Fruit fly (Drosophila melanogaster) whole organism, adult: ENCODE measurements around the gene Pgm1.

ENCODE experiments used
- CG11617 ChIP-seq: fragments of 200-800 bp; sonication (Bioruptor generic); optimal IDR thresholded peaks from 2 replicates; lab custom pipeline; 2017; ENCODE audit warnings: mild to moderate bottlenecking, missing biosample characterization, missing genetic modification reagents, missing genetic modification characterization
- CG1620 ChIP-seq: fragments of 200-800 bp; sonication (Bioruptor generic); optimal IDR thresholded peaks from 2 replicates; lab custom pipeline; 2016; ENCODE audit warnings: missing biosample characterization, missing genetic modification characterization
- CG5204 ChIP-seq: fragments of 200-800 bp; sonication (Bioruptor generic); optimal IDR thresholded peaks from 2 replicates; lab custom pipeline; 2016; ENCODE audit warnings: missing biosample characterization, missing genetic modification characterization
- Hr96 ChIP-seq: fragments of 200-800 bp; sonication (Bioruptor generic); optimal IDR thresholded peaks from 2 replicates; lab custom pipeline; 2016; ENCODE audit warnings: missing biosample characterization, missing genetic modification characterization
- cic ChIP-seq: fragments of 200-800 bp; sonication (Bioruptor generic); optimal IDR thresholded peaks from 2 replicates; lab custom pipeline; 2017; ENCODE audit warnings: missing biosample characterization, mild to moderate bottlenecking, missing genetic modification characterization, moderate library complexity
- kay ChIP-seq: fragments of 200-800 bp; sonication (Bioruptor generic); peaks from one replicate; lab custom pipeline; 2016; ENCODE audit warnings: missing biosample characterization, missing genetic modification characterization, borderline replicate concordance
- pad ChIP-seq: fragments of 200-800 bp; sonication (Bioruptor generic); optimal IDR thresholded peaks from 3 replicates; lab custom pipeline; 2017; ENCODE audit warnings: missing biosample characterization, missing genetic modification characterization, mild to moderate bottlenecking, moderate library complexity, missing genetic modification reagents
- tj ChIP-seq: fragments of 200-800 bp; sonication (Bioruptor generic); optimal IDR thresholded peaks from 3 replicates; lab custom pipeline; 2017; ENCODE audit warnings: missing biosample characterization, mild to moderate bottlenecking, missing genetic modification characterization, moderate library complexity
- toe ChIP-seq: fragments of 200-800 bp; sonication (Bioruptor generic); optimal IDR thresholded peaks from 2 replicates; lab custom pipeline; 2016; ENCODE audit warnings: missing biosample characterization, missing genetic modification characterization

DNA sequence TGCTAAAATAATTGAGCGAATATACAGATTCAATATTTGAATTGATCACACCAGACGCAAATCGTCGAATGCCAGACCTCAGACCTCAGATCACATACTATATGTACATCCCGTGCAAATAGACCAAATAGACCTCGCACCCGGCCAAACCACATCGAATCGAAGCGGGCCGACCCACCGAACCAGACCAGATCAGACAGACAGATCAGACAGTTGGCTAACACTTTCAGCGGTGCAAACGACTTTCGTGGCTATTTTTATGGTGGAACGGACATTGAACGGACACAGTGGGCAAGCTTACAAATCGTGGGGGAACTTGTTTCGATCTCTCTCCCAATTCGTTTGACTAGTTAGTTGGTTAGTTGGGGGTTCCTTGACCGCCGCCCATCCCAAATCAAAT, 23.4 kb upstream of the Pgm1 start:
- TF ChIP-seq tj (GFP tag; lab: Kevin White, UChicago), result no peak
- no peak for TF ChIP-seq kay
- no peak for TF ChIP-seq CG11617
- no peak for TF ChIP-seq cic (GFP tag; lab: Kevin White, UChicago)
- TF ChIP-seq CG1620 (GFP tag; lab: Kevin White, UChicago), result no peak
- no peak for TF ChIP-seq Hr96 (GFP tag; lab: Kevin White, UChicago)
- no peak for TF ChIP-seq toe (GFP tag; lab: Kevin White, UChicago)
- no peak for TF ChIP-seq pad (GFP tag; lab: Kevin White, UChicago)
- TF ChIP-seq CG5204, result no peak
